Fruit fly (Drosophila melanogaster) whole organism, wandering third instar larva: ENCODE measurements around the gene mor.

ENCODE experiments used
- Abd-B ChIP-seq: fragments of >200 bp; optimal IDR thresholded peaks from 2 replicates; lab custom pipeline; 2017; ENCODE audit warnings: missing biosample characterization, missing genetic modification characterization
- CG32264 ChIP-seq: fragments of 200-800 bp; sonication (Bioruptor generic); optimal IDR thresholded peaks from 2 replicates; lab custom pipeline; 2016; ENCODE audit warnings: missing biosample characterization, missing genetic modification characterization
- CG9705 ChIP-seq: fragments of 200-800 bp; sonication (Bioruptor generic); optimal IDR thresholded peaks from 2 replicates; lab custom pipeline; 2018; ENCODE audit warnings: missing biosample characterization, mild to moderate bottlenecking, missing genetic modification characterization
- CrebA ChIP-seq: fragments of 200-800 bp; sonication (Bioruptor generic); optimal IDR thresholded peaks from 2 replicates; lab custom pipeline; 2016; ENCODE audit warnings: missing biosample characterization, mild to moderate bottlenecking, missing genetic modification characterization, borderline replicate concordance
- Dfd ChIP-seq: fragments of >200 bp; optimal IDR thresholded peaks from 2 replicates; lab custom pipeline; 2017; ENCODE audit warnings: missing biosample characterization, missing genetic modification characterization
- Dif ChIP-seq: fragments of 200-275, 200-300 bp; sonication (Bioruptor generic); optimal IDR thresholded peaks from 2 replicates; lab custom pipeline; 2018; ENCODE audit warnings: missing biosample characterization, missing genetic modification characterization; ENCODE audit not compliant: partially characterized antibody
- GATAd ChIP-seq: sonication (Bioruptor generic); optimal IDR thresholded peaks from 2 replicates; lab custom pipeline; 2016; ENCODE audit warnings: missing biosample characterization, missing genetic modification characterization
- HLH106 ChIP-seq: fragments of 200-800 bp; optimal IDR thresholded peaks from 3 replicates; lab custom pipeline; 2019; ENCODE audit warnings: missing biosample characterization, mild to moderate bottlenecking, missing genetic modification characterization, moderate library complexity
- Hnf4 ChIP-seq: fragments of 200-800 bp; sonication (Bioruptor generic); optimal IDR thresholded peaks from 2 replicates; lab custom pipeline; 2016; ENCODE audit warnings: missing biosample characterization, mild to moderate bottlenecking, missing genetic modification characterization
- Hr78 ChIP-seq: fragments of >200 bp; optimal IDR thresholded peaks from 2 replicates; lab custom pipeline; 2017; ENCODE audit warnings: missing biosample characterization, missing genetic modification characterization
- Hr83 ChIP-seq: fragments of 200-300 bp; sonication (Bioruptor generic); optimal IDR thresholded peaks from 2 replicates; lab custom pipeline; 2016; ENCODE audit warnings: missing biosample characterization, mild to moderate bottlenecking, missing genetic modification characterization, moderate library complexity; ENCODE audit not compliant: poor library complexity, severe bottlenecking
- Myc ChIP-seq: fragments of >200 bp; optimal IDR thresholded peaks from 2 replicates; lab custom pipeline; 2017
- N ChIP-seq: fragments of >200 bp; optimal IDR thresholded peaks from 2 replicates; lab custom pipeline; 2018; ENCODE audit warnings: missing biosample characterization, missing external identifiers, missing genetic modification characterization
- Rel ChIP-seq, 2 experiments: fragments of 200-800 bp; sonication (Bioruptor generic) in 1 of 2; optimal IDR thresholded peaks; 2 replicates in 1 of 2; 3 replicates in 1 of 2; lab custom pipeline; 2016 to 2019; ENCODE audit warnings: mild to moderate bottlenecking in 2 of 2, missing biosample characterization in 2 of 2, missing genetic modification characterization in 2 of 2, moderate library complexity in 1 of 2
- br ChIP-seq: fragments of 200-800 bp; sonication (Bioruptor generic); optimal IDR thresholded peaks from 2 replicates; lab custom pipeline; 2016; ENCODE audit warnings: missing biosample characterization, missing genetic modification characterization
- brk ChIP-seq: fragments of 200-800 bp; sonication (Bioruptor generic); optimal IDR thresholded peaks from 2 replicates; lab custom pipeline; 2016; ENCODE audit warnings: missing biosample characterization, mild to moderate bottlenecking, missing genetic modification characterization
- dmrt93B ChIP-seq: fragments of 200-800 bp; sonication (Bioruptor generic); optimal IDR thresholded peaks from 2 replicates; lab custom pipeline; 2018; ENCODE audit warnings: missing biosample characterization, mild to moderate bottlenecking, missing genetic modification characterization
- dsf ChIP-seq: sonication (Bioruptor generic); optimal IDR thresholded peaks from 2 replicates; lab custom pipeline; 2016; ENCODE audit warnings: missing biosample characterization, missing genetic modification characterization, borderline replicate concordance
- ey ChIP-seq: fragments of 200-800 bp; sonication (Bioruptor generic); optimal IDR thresholded peaks from 2 replicates; lab custom pipeline; 2016; ENCODE audit warnings: missing biosample characterization, missing genetic modification characterization
- foxo ChIP-seq, 2 experiments: fragments of 200-800 bp; sonication (Bioruptor generic); optimal IDR thresholded peaks; 2 replicates in 1 of 2; 3 replicates in 1 of 2; lab custom pipeline; 2016 to 2017; ENCODE audit warnings: missing biosample characterization in 2 of 2, missing genetic modification characterization in 2 of 2
- fru ChIP-seq: fragments of 200-800 bp; sonication (Bioruptor generic); optimal IDR thresholded peaks from 3 replicates; lab custom pipeline; 2016; ENCODE audit warnings: missing biosample characterization, mild to moderate bottlenecking, missing genetic modification characterization
- h ChIP-seq: fragments of 200-800 bp; sonication (Bioruptor generic); optimal IDR thresholded peaks from 3 replicates; lab custom pipeline; 2016; ENCODE audit warnings: missing biosample characterization, mild to moderate bottlenecking, missing genetic modification characterization
- jim ChIP-seq: fragments of 175-275, 200-325 bp; sonication (Bioruptor generic); optimal IDR thresholded peaks from 2 replicates; lab custom pipeline; 2016; ENCODE audit warnings: missing biosample characterization, mild to moderate bottlenecking, missing genetic modification characterization
- lola ChIP-seq: fragments of >200 bp; optimal IDR thresholded peaks from 2 replicates; lab custom pipeline; 2017; ENCODE audit warnings: missing biosample characterization, missing genetic modification characterization
- pan ChIP-seq: fragments of >200 bp; optimal IDR thresholded peaks from 2 replicates; lab custom pipeline; 2017
- psq ChIP-seq: fragments of 200-800 bp; sonication (Bioruptor generic); optimal IDR thresholded peaks from 3 replicates; lab custom pipeline; 2017; ENCODE audit warnings: missing biosample characterization, mild to moderate bottlenecking, missing genetic modification characterization, moderate library complexity
- rgr ChIP-seq: fragments of 200-800 bp; sonication (Bioruptor generic); optimal IDR thresholded peaks from 3 replicates; lab custom pipeline; 2016; ENCODE audit warnings: missing biosample characterization, mild to moderate bottlenecking, missing genetic modification characterization
- sage ChIP-seq: fragments of 200-800 bp; sonication (Bioruptor generic); optimal IDR thresholded peaks from 2 replicates; lab custom pipeline; 2016; ENCODE audit warnings: missing biosample characterization, mild to moderate bottlenecking, missing genetic modification characterization
- sv ChIP-seq: fragments of 200-800 bp; sonication (Bioruptor generic); optimal IDR thresholded peaks from 3 replicates; lab custom pipeline; 2016; ENCODE audit warnings: missing biosample characterization, missing genetic modification characterization
- usp ChIP-seq: fragments of >200 bp; optimal IDR thresholded peaks from 2 replicates; lab custom pipeline; 2017; ENCODE audit warnings: missing biosample characterization, missing genetic modification characterization
- woc ChIP-seq: sonication (Bioruptor generic); optimal IDR thresholded peaks from 2 replicates; lab custom pipeline; 2016; ENCODE audit warnings: missing biosample characterization, mild to moderate bottlenecking, missing genetic modification characterization

Gene mor

DNA sequence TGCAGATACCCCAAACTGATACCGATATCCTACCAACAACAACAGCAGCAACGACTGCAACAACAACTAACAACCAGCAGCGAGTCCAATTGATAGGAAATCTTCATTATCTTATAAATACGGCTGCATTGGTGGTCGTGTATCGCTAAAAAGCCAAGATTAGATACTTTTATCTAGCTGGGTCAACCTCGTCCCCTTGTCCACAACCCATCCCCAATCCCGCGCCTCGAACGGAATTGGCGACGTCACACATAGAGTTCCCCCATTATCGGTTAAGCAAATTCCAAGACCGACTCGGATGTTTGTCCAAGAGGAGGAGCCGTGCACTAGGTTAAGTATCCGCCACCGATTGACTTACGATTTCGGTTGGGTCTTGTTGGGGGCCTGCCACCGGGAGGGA lies 35.6 kb upstream of the mor start:
- TF ChIP-seq fru: no peak
- no peak for TF ChIP-seq Rel (GFP tag; optimal IDR thresholded peaks at IDR 0.05; lab: Kevin White, UChicago)
- TF ChIP-seq Rel (tag; optimal IDR thresholded peaks at IDR 0.05; lab: Kevin White, UChicago): peak; percentile 56
- TF ChIP-seq, all 38 proteins: peak for 1

dm6 chr3R:16006806-16007556 lies 34.3 kb upstream of the mor start:
- TF ChIP-seq rgr (GFP tag; lab: Kevin White, UChicago) (peak; percentile 18), Rel (GFP tag; optimal IDR thresholded peaks at IDR 0.05; lab: Kevin White, UChicago) (no peak), Rel (tag; optimal IDR thresholded peaks at IDR 0.05; lab: Kevin White, UChicago) (peak; percentile 37), Myc (no peak)
- TF ChIP-seq, all 38 proteins: peak for 2

DNA sequence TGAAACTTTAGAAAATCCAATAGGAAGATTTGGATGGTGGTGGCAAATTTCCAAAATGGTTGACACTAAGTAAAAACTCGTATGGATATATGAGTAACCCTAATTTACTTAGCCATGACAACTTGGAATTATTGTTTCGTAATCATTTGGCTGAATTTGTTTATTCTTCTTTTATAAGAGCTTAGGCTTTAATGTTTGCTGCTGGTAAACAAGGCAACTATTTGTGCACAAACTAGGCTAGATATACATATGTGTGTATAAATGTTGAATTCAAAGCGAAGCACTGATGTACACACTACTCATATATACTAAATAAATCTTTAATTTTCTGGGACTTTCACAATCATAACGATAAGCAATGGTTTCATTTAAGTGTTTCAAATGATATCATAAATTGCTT lies 33.2 kb upstream of the mor start:
- no peak for TF ChIP-seq Hr78 (GFP tag; lab: Kevin White, UChicago)
- no peak for TF ChIP-seq Dfd (GFP tag; lab: Kevin White, UChicago)
- no peak for TF ChIP-seq pan (lab: Kevin White, UChicago)
- no peak for TF ChIP-seq Abd-B (GFP tag; lab: Kevin White, UChicago)
- no peak for TF ChIP-seq br (GFP tag; lab: Kevin White, UChicago)
- TF ChIP-seq h (GFP tag; lab: Kevin White, UChicago): no peak
- no peak for TF ChIP-seq ey
- TF ChIP-seq brk (GFP tag; lab: Kevin White, UChicago): no peak
- no peak for TF ChIP-seq dsf (GFP tag; lab: Kevin White, UChicago)
- TF ChIP-seq CrebA (GFP tag; lab: Kevin White, UChicago): no peak
- TF ChIP-seq Hr83 (GFP tag; lab: Kevin White, UChicago): no peak
- no peak for TF ChIP-seq dmrt93B (GFP tag; lab: Kevin White, UChicago)
- no peak for TF ChIP-seq woc
- TF ChIP-seq HLH106 (tag; lab: Kevin White, UChicago): no peak
- no peak for TF ChIP-seq N (GFP tag; lab: Kevin White, UChicago)
- TF ChIP-seq CG9705 (GFP tag; lab: Kevin White, UChicago): no peak

- TF ChIP-seq foxo (GFP tag; optimal IDR thresholded peaks at IDR 0.05; lab: Kevin White, UChicago) (peak in 1 of 2 experiments; percentile 1), Myc (no peak), dmrt93B (GFP tag; lab: Kevin White, UChicago) (no peak), br (GFP tag; lab: Kevin White, UChicago) (peak; percentile 23), Rel (GFP tag; optimal IDR thresholded peaks at IDR 0.05; lab: Kevin White, UChicago) (no peak), Rel (tag; optimal IDR thresholded peaks at IDR 0.05; lab: Kevin White, UChicago) (peak; percentile 97), lola (no peak), fru (peak; percentile 54), h (GFP tag; lab: Kevin White, UChicago) (peak; percentile 85), rgr (GFP tag; lab: Kevin White, UChicago) (peak; percentile 13), HLH106 (tag; lab: Kevin White, UChicago) (peak; percentile 6), ey (no peak), CrebA (GFP tag; lab: Kevin White, UChicago) (no peak), brk (GFP tag; lab: Kevin White, UChicago) (peak; percentile 35)
Measured at dm6 chr3R:16004691-16005474, 32.2 kb upstream of the mor start.

DNA sequence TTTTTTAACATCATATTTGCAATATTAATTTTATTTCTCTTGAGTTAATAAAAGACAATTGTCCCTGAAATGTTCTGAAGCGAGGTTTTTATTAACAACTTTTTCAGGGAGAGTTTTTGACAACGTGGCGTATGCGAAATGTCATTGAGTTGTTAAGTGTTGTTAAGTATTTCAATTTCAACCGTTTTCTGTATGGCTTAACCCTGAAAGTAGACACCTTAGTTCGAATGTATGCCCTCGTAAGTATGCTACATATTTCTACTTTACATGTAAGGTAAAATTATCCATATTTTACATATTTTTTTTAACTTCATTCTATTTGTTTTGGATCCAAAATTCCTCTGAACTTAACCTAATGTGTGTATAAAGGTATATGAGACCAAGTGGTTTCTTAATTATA lies 31.3 kb upstream of the mor start:
- TF ChIP-seq Hnf4 (peak; percentile 29), N (GFP tag; lab: Kevin White, UChicago) (peak; percentile 52), foxo (GFP tag; optimal IDR thresholded peaks at IDR 0.05; lab: Kevin White, UChicago) (peak in 1 of 2 experiments; percentile 12), jim (no peak), CG32264 (GFP tag; lab: Kevin White, UChicago) (no peak), Rel (GFP tag; optimal IDR thresholded peaks at IDR 0.05; lab: Kevin White, UChicago) (no peak), Rel (tag; optimal IDR thresholded peaks at IDR 0.05; lab: Kevin White, UChicago) (peak; percentile 37), CG9705 (GFP tag; lab: Kevin White, UChicago) (no peak), GATAd (GFP tag; lab: Kevin White, UChicago) (no peak), ey (no peak), psq (no peak), Hr78 (GFP tag; lab: Kevin White, UChicago) (no peak), usp (GFP tag; lab: Kevin White, UChicago) (no peak), Myc (peak; percentile 73), h (GFP tag; lab: Kevin White, UChicago) (peak; percentile 36), Abd-B (GFP tag; lab: Kevin White, UChicago) (no peak), sage (GFP tag; lab: Kevin White, UChicago) (no peak), rgr (GFP tag; lab: Kevin White, UChicago) (peak; percentile 15), Dif (no peak), sv (GFP tag; lab: Kevin White, UChicago) (no peak)
